Worm (Caenorhabditis elegans) whole organism, L3 larva: Measurements from ENCODE around the gene srbc-12.
"Not testable (repeated sequence)": the region's sequence is repeated elsewhere in the genome, so short reads cannot be mapped to it uniquely, and the experiment has no call there.

ENCODE experiments used
- R02D3.7 ChIP-seq: fragments of 150-350 bp; optimal IDR thresholded peaks from 2 replicates; lab custom pipeline; 2014; ENCODE audit warnings: missing biosample characterization, missing genetic modification characterization
- ZK546.5 ChIP-seq: sonication (generic microtip); optimal IDR thresholded peaks from 2 replicates; lab custom pipeline; 2017; ENCODE audit warnings: missing biosample characterization, missing genetic modification characterization
- aly-2 ChIP-seq: fragments of 150-350 bp; optimal IDR thresholded peaks from 2 replicates; lab custom pipeline; 2014; ENCODE audit warnings: missing biosample characterization, missing genetic modification characterization
- ama-1 ChIP-seq: fragments of 150-350 bp; optimal IDR thresholded peaks from 2 replicates; lab custom pipeline; 2018
- ceh-28 ChIP-seq: fragments of 150-350 bp; optimal IDR thresholded peaks from 2 replicates; lab custom pipeline; 2014; ENCODE audit warnings: missing biosample characterization, missing genetic modification reagents, missing genetic modification characterization
- ceh-82 ChIP-seq: fragments of 150-350 bp; optimal IDR thresholded peaks from 2 replicates; lab custom pipeline; 2014; ENCODE audit warnings: missing biosample characterization, missing genetic modification characterization
- ceh-9 ChIP-seq: sonication (generic microtip); optimal IDR thresholded peaks from 2 replicates; lab custom pipeline; 2018; ENCODE audit warnings: missing biosample characterization, missing genetic modification characterization
- egl-27 ChIP-seq: sonication (generic microtip); optimal IDR thresholded peaks from 4 replicates; lab custom pipeline; 2017; ENCODE audit warnings: missing biosample characterization, missing genetic modification reagents, missing genetic modification characterization
- egl-5 ChIP-seq: fragments of 150-350 bp; optimal IDR thresholded peaks from 2 replicates; lab custom pipeline; 2017; ENCODE audit warnings: missing biosample characterization, missing genetic modification reagents, missing genetic modification characterization, inconsistent platforms
- elt-1 ChIP-seq: fragments of 150-350 bp; optimal IDR thresholded peaks from 2 replicates; lab custom pipeline; 2014; ENCODE audit warnings: missing biosample characterization, missing genetic modification characterization
- elt-2 ChIP-seq: sonication (generic microtip); optimal IDR thresholded peaks from 2 replicates; lab custom pipeline; 2016; ENCODE audit warnings: missing genetic modification reagents, mild to moderate bottlenecking, missing genetic modification characterization, missing compliant biosample characterization
- elt-3 ChIP-seq, 3 experiments: fragments of 150-350 bp in 1 of 3; sonication (generic microtip) in 2 of 3; optimal IDR thresholded peaks; 2 replicates in 2 of 3; 4 replicates in 1 of 3; lab custom pipeline; 2014 to 2017; ENCODE audit warnings: missing biosample characterization in 3 of 3, missing genetic modification characterization in 3 of 3
- eor-1 ChIP-seq, 2 experiments: fragments of 150-350 bp; optimal IDR thresholded peaks; 2 replicates each; lab custom pipeline; 2014 to 2018; ENCODE audit warnings: missing biosample characterization in 2 of 2, missing genetic modification characterization in 2 of 2
- fkh-10 ChIP-seq: sonication (generic microtip); optimal IDR thresholded peaks from 2 replicates; lab custom pipeline; 2017; ENCODE audit warnings: missing biosample characterization, missing genetic modification reagents, missing genetic modification characterization
- fkh-2 ChIP-seq: fragments of 150-350 bp; optimal IDR thresholded peaks from 2 replicates; lab custom pipeline; 2014; ENCODE audit warnings: missing biosample characterization, missing genetic modification reagents, missing genetic modification characterization
- fos-1 ChIP-seq: fragments of 150-350 bp; optimal IDR thresholded peaks from 2 replicates; lab custom pipeline; 2014; ENCODE audit warnings: missing biosample characterization, missing genetic modification characterization
- lin-15B ChIP-seq: fragments of 150-350 bp; optimal IDR thresholded peaks from 2 replicates; lab custom pipeline; 2014; ENCODE audit warnings: missing biosample characterization, missing genetic modification characterization
- lin-39 ChIP-seq: fragments of 150-350 bp; optimal IDR thresholded peaks from 2 replicates; lab custom pipeline; 2018; ENCODE audit warnings: missing biosample characterization, missing genetic modification reagents, missing genetic modification characterization
- lsy-12 ChIP-seq: sonication (generic microtip); optimal IDR thresholded peaks from 2 replicates; lab custom pipeline; 2016; ENCODE audit warnings: mild to moderate bottlenecking, missing genetic modification characterization, missing compliant biosample characterization
- mml-1 ChIP-seq: fragments of 150-350 bp; sonication (generic microtip); optimal IDR thresholded peaks from 3 replicates; lab custom pipeline; 2014; ENCODE audit warnings: missing biosample characterization, missing genetic modification characterization
- nfya-1 ChIP-seq: sonication (generic microtip); optimal IDR thresholded peaks from 2 replicates; lab custom pipeline; 2017; ENCODE audit warnings: missing genetic modification characterization, mild to moderate bottlenecking, missing compliant biosample characterization, antibody characterized with exemption, moderate library complexity; ENCODE audit not compliant: insufficient read depth
- nhr-11 ChIP-seq: fragments of 150-350 bp; optimal IDR thresholded peaks from 2 replicates; lab custom pipeline; 2014; ENCODE audit warnings: missing biosample characterization, missing genetic modification characterization
- nhr-12 ChIP-seq: fragments of 150-350 bp; optimal IDR thresholded peaks from 2 replicates; lab custom pipeline; 2014; ENCODE audit warnings: missing biosample characterization, missing genetic modification characterization
- nhr-237 ChIP-seq: fragments of 150-350 bp; optimal IDR thresholded peaks from 2 replicates; lab custom pipeline; 2014; ENCODE audit warnings: missing biosample characterization, missing genetic modification characterization
- nhr-25 ChIP-seq: sonication (generic microtip); optimal IDR thresholded peaks from 2 replicates; lab custom pipeline; 2017; ENCODE audit warnings: missing biosample characterization, missing genetic modification characterization
- nhr-28 ChIP-seq: fragments of 150-350 bp; optimal IDR thresholded peaks from 2 replicates; lab custom pipeline; 2014; ENCODE audit warnings: missing biosample characterization, missing genetic modification characterization
- nhr-67 ChIP-seq: fragments of 150-350 bp; optimal IDR thresholded peaks from 2 replicates; lab custom pipeline; 2014; ENCODE audit warnings: missing biosample characterization, missing genetic modification characterization
- nhr-76 ChIP-seq: fragments of 150-350 bp; sonication (generic microtip); optimal IDR thresholded peaks from 5 replicates; lab custom pipeline; 2014; ENCODE audit warnings: missing biosample characterization, missing genetic modification characterization
- pha-4 ChIP-seq: fragments of 150-350 bp; optimal IDR thresholded peaks from 2 replicates; lab custom pipeline; 2014; ENCODE audit warnings: missing biosample characterization, missing genetic modification reagents, missing genetic modification characterization
- sea-2 ChIP-seq: fragments of 150-350 bp; sonication (generic microtip); optimal IDR thresholded peaks from 4 replicates; lab custom pipeline; 2014; ENCODE audit warnings: missing biosample characterization, missing genetic modification reagents, missing genetic modification characterization
- snpc-4 ChIP-seq: fragments of 150-350 bp; optimal IDR thresholded peaks from 2 replicates; lab custom pipeline; 2014; ENCODE audit warnings: missing biosample characterization, missing genetic modification characterization
- tbx-2 ChIP-seq: sonication (generic microtip); optimal IDR thresholded peaks from 2 replicates; lab custom pipeline; 2016; ENCODE audit warnings: mild to moderate bottlenecking, missing genetic modification characterization, missing compliant biosample characterization
- unc-39 ChIP-seq: sonication (generic microtip); optimal IDR thresholded peaks from 4 replicates; lab custom pipeline; 2017; ENCODE audit warnings: missing biosample characterization, missing genetic modification characterization
- zag-1 ChIP-seq: fragments of 150-350 bp; optimal IDR thresholded peaks from 2 replicates; lab custom pipeline; 2014; ENCODE audit warnings: missing biosample characterization, missing genetic modification characterization
- ztf-11 ChIP-seq: fragments of 150-350 bp; optimal IDR thresholded peaks from 2 replicates; lab custom pipeline; 2014; ENCODE audit warnings: missing biosample characterization, missing genetic modification characterization
- ztf-4 ChIP-seq: fragments of 150-350 bp; optimal IDR thresholded peaks from 2 replicates; lab custom pipeline; 2014; ENCODE audit warnings: missing biosample characterization, missing genetic modification characterization

Gene srbc-12

DNA sequence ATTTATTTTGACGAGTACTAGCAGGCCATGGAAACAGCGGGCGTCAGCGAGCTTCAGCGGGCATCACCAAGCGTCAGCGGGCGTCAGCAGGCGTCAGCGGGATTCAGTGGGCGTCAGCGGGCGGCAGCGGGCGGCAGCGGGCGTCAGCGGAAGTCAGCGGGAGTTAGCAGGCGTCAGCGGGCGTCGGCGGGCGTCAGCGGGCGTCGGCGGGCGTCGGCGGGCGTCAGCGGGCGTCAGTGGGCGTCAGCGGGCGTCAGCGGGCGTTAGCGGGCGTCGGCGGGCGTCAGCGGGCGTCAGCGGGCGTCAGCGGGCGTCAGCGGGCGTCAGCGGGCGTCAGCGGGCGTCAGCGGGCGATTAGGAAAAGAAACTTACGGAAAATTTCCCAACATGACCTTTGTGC is 7.0 kb upstream of the srbc-12 start:
- TF ChIP-seq ZK546.5: no peak
- TF ChIP-seq fkh-2 (tag; lab: Kevin White, UChicago): no peak
- no peak for TF ChIP-seq ama-1 (lab: Kevin White, UChicago)
- no peak for TF ChIP-seq fkh-10 (GFP tag; lab: Kevin White, UChicago)
- no peak for TF ChIP-seq lsy-12 (tag; lab: Kevin White, UChicago)
- no peak for TF ChIP-seq fos-1 (tag; lab: Kevin White, UChicago)
- no peak for TF ChIP-seq elt-3 (tag; optimal IDR thresholded peaks at IDR 0.05; lab: Kevin White, UChicago)
- no peak for TF ChIP-seq egl-27 (tag; lab: Kevin White, UChicago)
- TF ChIP-seq elt-2 (tag; lab: Kevin White, UChicago): no peak
- no peak for TF ChIP-seq lin-39 (tag; lab: Kevin White, UChicago)
- no peak for TF ChIP-seq nhr-67
- TF ChIP-seq aly-2 (tag; lab: Kevin White, UChicago): no peak
- no peak for TF ChIP-seq tbx-2 (tag; lab: Kevin White, UChicago)
- no peak for TF ChIP-seq nfya-1 (tag; lab: Kevin White, UChicago)
- TF ChIP-seq egl-5 (tag; lab: Kevin White, UChicago): no peak
- TF ChIP-seq ceh-28 (tag; lab: Kevin White, UChicago): no peak
- TF ChIP-seq nhr-11 (tag; lab: Kevin White, UChicago): no peak
- TF ChIP-seq R02D3.7 (tag; lab: Kevin White, UChicago): no peak
- TF ChIP-seq nhr-12 (tag; lab: Kevin White, UChicago): no peak

DNA sequence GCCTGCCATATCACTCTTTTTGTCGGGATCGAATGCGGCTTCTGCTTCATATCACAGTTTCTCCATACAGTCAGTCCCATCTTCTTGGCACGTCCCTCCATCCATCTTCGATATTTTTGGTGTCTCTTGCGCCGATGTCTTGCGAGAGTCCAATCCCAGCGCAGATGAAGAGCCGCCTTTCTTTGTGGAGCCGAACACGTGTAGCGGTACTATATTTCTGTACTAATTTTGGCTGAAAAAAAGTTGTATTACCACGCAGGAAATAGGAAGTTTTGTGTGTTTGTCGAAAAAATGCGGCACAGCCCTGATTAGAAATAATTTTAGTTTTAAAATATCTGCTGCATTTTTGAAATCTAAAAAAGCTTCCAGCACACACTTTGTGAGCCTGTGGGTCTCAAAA is 6.5 kb upstream of the srbc-12 start, which contains the start of gene K09C6.8:
Gene K09C6.8, minus strand, starts transcription at position 101 of the 400 bp plus-strand sequence.
- not testable (repeated sequence) for TF ChIP-seq pha-4; ztf-11 (tag; lab: Kevin White, UChicago); ceh-82

DNA sequence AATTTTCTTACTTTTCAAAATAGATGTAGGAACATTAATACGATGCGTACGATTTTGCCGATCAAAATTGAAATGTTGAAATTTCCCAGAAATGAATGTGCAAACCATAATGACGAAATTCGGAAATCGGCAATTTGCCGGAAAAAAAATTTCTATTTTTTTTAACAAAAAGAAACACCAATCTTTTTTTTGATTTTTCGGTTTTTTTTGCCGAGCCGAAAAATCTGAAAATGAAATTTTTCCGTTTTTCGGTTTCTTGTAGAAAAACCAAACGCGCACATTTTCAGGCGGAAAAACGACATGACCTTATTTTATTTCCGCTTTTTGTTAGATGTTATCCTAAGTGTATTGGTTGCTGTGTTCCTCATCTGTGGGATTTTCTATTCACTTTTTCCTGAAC is 2.1 kb upstream of the srbc-12 start, which contains the start of gene srbc-13:
Gene srbc-13, plus strand, starts transcription at position 301 of the 400 bp plus-strand sequence.
- TF ChIP-seq ZK546.5 (no peak), aly-2 (tag; lab: Kevin White, UChicago) (no peak)
- TF ChIP-seq, all 47 proteins: peak for 0

- TF ChIP-seq fos-1 (tag; lab: Kevin White, UChicago) (no peak), ceh-9 (tag; lab: Kevin White, UChicago) (no peak), elt-3 (tag; optimal IDR thresholded peaks at IDR 0.05; lab: Kevin White, UChicago) (no peak), sea-2 (GFP tag; lab: Kevin White, UChicago) (no peak), elt-2 (tag; lab: Kevin White, UChicago) (no peak), aly-2 (tag; lab: Kevin White, UChicago) (no peak), egl-27 (tag; lab: Kevin White, UChicago) (no peak), lsy-12 (tag; lab: Kevin White, UChicago) (no peak), nhr-28 (no peak), nhr-12 (tag; lab: Kevin White, UChicago) (no peak), nhr-76 (tag; lab: Kevin White, UChicago) (no peak), unc-39 (tag; lab: Kevin White, UChicago) (no peak), R02D3.7 (tag; lab: Kevin White, UChicago) (no peak), nhr-237 (no peak), nhr-25 (tag; lab: Kevin White, UChicago) (no peak), mml-1 (tag; lab: Kevin White, UChicago) (no peak), eor-1 (tag; optimal IDR thresholded peaks at IDR 0.05; lab: Kevin White, UChicago) (no peak), egl-5 (tag; lab: Kevin White, UChicago) (no peak)
Observed at ce11 chrV:849042-849441, 570 bp upstream of the srbc-12 start.

- TF ChIP-seq ztf-11 (tag; lab: Kevin White, UChicago) (no peak), eor-1 (tag; optimal IDR thresholded peaks at IDR 0.05; lab: Kevin White, UChicago) (no peak), aly-2 (tag; lab: Kevin White, UChicago) (no peak), elt-2 (tag; lab: Kevin White, UChicago) (no peak), elt-1 (no peak), nhr-76 (tag; lab: Kevin White, UChicago) (no peak), mml-1 (tag; lab: Kevin White, UChicago) (no peak), ztf-4 (tag; lab: Kevin White, UChicago) (no peak), snpc-4 (tag; lab: Kevin White, UChicago) (no peak), lin-15B (no peak), zag-1 (tag; lab: Kevin White, UChicago) (no peak), tbx-2 (tag; lab: Kevin White, UChicago) (no peak), ceh-82 (no peak), sea-2 (GFP tag; lab: Kevin White, UChicago) (no peak)
Observed at ce11 chrV:852184-852583, 2.6 kb downstream of the srbc-12 start, which contains the start of gene K09C6.3. TSS of gene K09C6.3 (plus strand) at chrV:852484.
